Fruit fly (Drosophila melanogaster) whole organism, embryonic: ENCODE measurements around the gene srp.
A peak's percentile ranks its signal among the peaks of the same experiment; 100 is the strongest.

Experiments
- Adf1 ChIP-seq: fragments of 200-800 bp; sonication (Bioruptor generic); IDR thresholded peaks from 2 replicates; pipeline ENCODE4 v1.3.6; 2022; ENCODE audit warnings: missing biosample characterization, missing genetic modification characterization
- Atf-2 ChIP-seq: fragments of 200-800 bp; sonication (Bioruptor generic); optimal IDR thresholded peaks from 2 replicates; lab custom pipeline; 2016; ENCODE audit warnings: missing biosample characterization, missing genetic modification characterization
- CG10431 ChIP-seq: fragments of 200-800 bp; sonication (Bioruptor generic); optimal IDR thresholded peaks from 3 replicates; lab custom pipeline; 2018; ENCODE audit warnings: missing biosample characterization, mild to moderate bottlenecking, missing genetic modification characterization
- CG10565 ChIP-seq: fragments of 200-800 bp; sonication (Bioruptor generic); optimal IDR thresholded peaks from 3 replicates; lab custom pipeline; 2016; ENCODE audit warnings: missing biosample characterization, mild to moderate bottlenecking, missing genetic modification characterization
- CG11085 ChIP-seq: fragments of 200-800 bp; sonication (Bioruptor generic); IDR thresholded peaks from 2 replicates; pipeline ENCODE4 v1.3.6; 2022; ENCODE audit warnings: missing biosample characterization, missing genetic modification characterization
- CG12071 ChIP-seq: fragments of 200-800 bp; sonication (Bioruptor generic); optimal IDR thresholded peaks from 3 replicates; lab custom pipeline; 2018; ENCODE audit warnings: missing biosample characterization, mild to moderate bottlenecking, missing genetic modification characterization
- CG12391 ChIP-seq: fragments of 200-800 bp; sonication (Bioruptor generic); optimal IDR thresholded peaks from 3 replicates; lab custom pipeline; 2018; ENCODE audit warnings: missing biosample characterization, mild to moderate bottlenecking, missing genetic modification characterization, moderate library complexity
- CG13287 ChIP-seq: fragments of 200-800 bp; sonication (Bioruptor generic); IDR thresholded peaks from 2 replicates; pipeline ENCODE4 v1.3.6; 2022; ENCODE audit warnings: missing biosample characterization, missing genetic modification characterization; ENCODE audit not compliant: partially characterized antibody
- CG1529 ChIP-seq: fragments of 200-800 bp; sonication (Bioruptor generic); optimal IDR thresholded peaks from 3 replicates; lab custom pipeline; 2018; ENCODE audit warnings: missing biosample characterization, missing genetic modification characterization
- CG15514 ChIP-seq: fragments of 200-800 bp; sonication (Bioruptor generic); optimal IDR thresholded peaks from 3 replicates; lab custom pipeline; 2017; ENCODE audit warnings: missing biosample characterization, missing genetic modification characterization, mild to moderate bottlenecking, moderate library complexity, missing genetic modification reagents
- CG1603 ChIP-seq: fragments of 200-800 bp; sonication (Bioruptor generic); optimal IDR thresholded peaks from 2 replicates; lab custom pipeline; 2019; ENCODE audit warnings: missing biosample characterization, mild to moderate bottlenecking, missing genetic modification characterization, moderate library complexity
- CG17802 ChIP-seq: fragments of 200-800 bp; sonication (Bioruptor generic); optimal IDR thresholded peaks from 2 replicates; lab custom pipeline; 2018; ENCODE audit warnings: missing biosample characterization, mild to moderate bottlenecking, missing genetic modification characterization, moderate library complexity
- CG34422 ChIP-seq: fragments of 200-800 bp; sonication (Bioruptor generic); IDR thresholded peaks from 3 replicates; pipeline ENCODE4 v1.3.6; 2022; ENCODE audit warnings: missing biosample characterization, missing genetic modification characterization
- CG4282 ChIP-seq: fragments of 200-800 bp; sonication (Bioruptor generic); optimal IDR thresholded peaks from 2 replicates; lab custom pipeline; 2016; ENCODE audit warnings: missing biosample characterization, missing genetic modification characterization
- CG4328 ChIP-seq: fragments of 200-800 bp; sonication (Bioruptor generic); optimal IDR thresholded peaks from 3 replicates; lab custom pipeline; 2017; ENCODE audit warnings: missing biosample characterization, missing genetic modification reagents, missing genetic modification characterization
- CG6272 ChIP-seq: fragments of 200-800 bp; sonication (Bioruptor generic); IDR thresholded peaks from 2 replicates; pipeline ENCODE4 v1.3.6; 2022; ENCODE audit warnings: missing biosample characterization, missing genetic modification characterization
- CG6854 ChIP-seq: fragments of 200-800 bp; sonication (Bioruptor generic); optimal IDR thresholded peaks from 3 replicates; lab custom pipeline; 2017; ENCODE audit warnings: missing biosample characterization, mild to moderate bottlenecking, missing genetic modification characterization
- CG8281 ChIP-seq: fragments of 200-800 bp; sonication (Bioruptor generic); optimal IDR thresholded peaks from 2 replicates; lab custom pipeline; 2018; ENCODE audit warnings: missing biosample characterization, mild to moderate bottlenecking, missing genetic modification characterization, moderate library complexity
- CG8359 ChIP-seq: fragments of 200-800 bp; sonication (Bioruptor generic); optimal IDR thresholded peaks from 2 replicates; lab custom pipeline; 2017; ENCODE audit warnings: missing biosample characterization, mild to moderate bottlenecking, missing genetic modification characterization, borderline replicate concordance
- CrebB ChIP-seq: fragments of 200-800 bp; sonication (Bioruptor generic); optimal IDR thresholded peaks from 3 replicates; lab custom pipeline; 2018; ENCODE audit warnings: missing biosample characterization, mild to moderate bottlenecking, missing genetic modification characterization
- D19B ChIP-seq: fragments of 200-800 bp; sonication (Bioruptor generic); optimal IDR thresholded peaks from 2 replicates; lab custom pipeline; 2017; ENCODE audit warnings: missing biosample characterization, mild to moderate bottlenecking, missing genetic modification characterization
- Dbx ChIP-seq: fragments of 200-800 bp; sonication (Bioruptor generic); IDR thresholded peaks from 3 replicates; pipeline ENCODE4 v1.3.6; 2022; ENCODE audit warnings: missing biosample characterization, missing genetic modification characterization
- Ets97D ChIP-seq: fragments of 200-800 bp; sonication (Bioruptor generic); optimal IDR thresholded peaks from 3 replicates; lab custom pipeline; 2016; ENCODE audit warnings: missing biosample characterization, missing genetic modification characterization
- Fer3 ChIP-seq: fragments of 200-800 bp; sonication (Bioruptor generic); optimal IDR thresholded peaks from 2 replicates; lab custom pipeline; 2018; ENCODE audit warnings: missing biosample characterization, mild to moderate bottlenecking, missing genetic modification characterization, moderate library complexity
- HHEX ChIP-seq: fragments of 200-800 bp; sonication (Bioruptor generic); optimal IDR thresholded peaks from 3 replicates; lab custom pipeline; 2017; ENCODE audit warnings: missing biosample characterization, mild to moderate bottlenecking, missing genetic modification characterization, missing genetic modification reagents
- Hr78 ChIP-seq, 2 experiments: fragments of 200-800 bp in 1 of 2; fragments of >200 bp in 1 of 2; sonication (Bioruptor generic) in 1 of 2; optimal IDR thresholded peaks; 2 replicates each; lab custom pipeline; 2017 to 2019; ENCODE audit warnings: missing biosample characterization in 2 of 2, missing genetic modification characterization in 2 of 2, mild to moderate bottlenecking in 1 of 2, moderate library complexity in 1 of 2
- Med ChIP-seq: fragments of 200-800 bp; sonication (Bioruptor generic); peaks from one replicate; lab custom pipeline; 2016; ENCODE audit warnings: missing biosample characterization, missing genetic modification characterization, mild to moderate bottlenecking, inconsistent platforms, moderate library complexity
- Meics ChIP-seq: fragments of 200-800 bp; sonication (Bioruptor generic); optimal IDR thresholded peaks from 2 replicates; lab custom pipeline; 2017; ENCODE audit warnings: missing biosample characterization, mild to moderate bottlenecking, missing genetic modification characterization
- Nf-YA ChIP-seq: fragments of 200-800 bp; sonication (Bioruptor generic); IDR thresholded peaks from 2 replicates; pipeline ENCODE4 v1.3.6; 2022; ENCODE audit warnings: missing biosample characterization, missing genetic modification characterization
- Nf-YB ChIP-seq: fragments of 200-800 bp; sonication (Bioruptor generic); optimal IDR thresholded peaks from 3 replicates; lab custom pipeline; 2019; ENCODE audit warnings: missing biosample characterization, mild to moderate bottlenecking, missing genetic modification characterization, moderate library complexity
- Nf-YC ChIP-seq: fragments of 200-800 bp; optimal IDR thresholded peaks from 3 replicates; lab custom pipeline; 2019; ENCODE audit warnings: missing biosample characterization, mild to moderate bottlenecking, missing genetic modification characterization, moderate library complexity
- Rx ChIP-seq: fragments of 200-800 bp; sonication (Bioruptor generic); IDR thresholded peaks from 2 replicates; pipeline ENCODE4 v1.3.6; 2022; ENCODE audit warnings: missing biosample characterization, missing genetic modification characterization
- Sox100B ChIP-seq: fragments of 200-800 bp; sonication (Bioruptor generic); optimal IDR thresholded peaks from 3 replicates; lab custom pipeline; 2018; ENCODE audit warnings: missing biosample characterization, mild to moderate bottlenecking, missing genetic modification characterization
- ab ChIP-seq: fragments of 200-800 bp; sonication (Bioruptor generic); optimal IDR thresholded peaks from 2 replicates; lab custom pipeline; 2016; ENCODE audit warnings: missing biosample characterization, missing genetic modification characterization
- aop ChIP-seq: fragments of 200-800 bp; sonication (Bioruptor generic); IDR thresholded peaks from 2 replicates; pipeline ENCODE4 v1.3.6; 2022; ENCODE audit warnings: missing biosample characterization, missing genetic modification characterization
- ap ChIP-seq: fragments of 200-800 bp; sonication (Bioruptor generic); IDR thresholded peaks from 2 replicates; pipeline ENCODE4 v1.3.6; 2022; ENCODE audit warnings: missing biosample characterization, missing genetic modification characterization
- ase ChIP-seq: fragments of 200-800 bp; sonication (Bioruptor generic); IDR thresholded peaks from 3 replicates; pipeline ENCODE4 v1.3.6; 2022; ENCODE audit warnings: missing biosample characterization, missing genetic modification characterization
- caup ChIP-seq: fragments of 200-800 bp; sonication (Bioruptor generic); optimal IDR thresholded peaks from 3 replicates; lab custom pipeline; 2017; ENCODE audit warnings: missing biosample characterization, mild to moderate bottlenecking, missing genetic modification characterization, moderate library complexity; ENCODE audit not compliant: severe bottlenecking
- cg ChIP-seq: fragments of 200-800 bp; sonication (Bioruptor generic); optimal IDR thresholded peaks from 3 replicates; lab custom pipeline; 2019; ENCODE audit warnings: missing biosample characterization, mild to moderate bottlenecking, missing genetic modification characterization, moderate library complexity
- chm ChIP-seq: fragments of 200-800 bp; sonication (Bioruptor generic); IDR thresholded peaks from 2 replicates; pipeline ENCODE4 v1.3.6; 2022; ENCODE audit warnings: missing biosample characterization, missing genetic modification characterization
- corto ChIP-seq: fragments of 200-800 bp; sonication (Bioruptor generic); optimal IDR thresholded peaks from 2 replicates; lab custom pipeline; 2016; ENCODE audit warnings: missing biosample characterization, mild to moderate bottlenecking, missing genetic modification characterization, moderate library complexity
- grn ChIP-seq: fragments of 200-800 bp; sonication (Bioruptor generic); optimal IDR thresholded peaks from 3 replicates; lab custom pipeline; 2017; ENCODE audit warnings: missing biosample characterization, missing genetic modification characterization
- hth ChIP-seq: fragments of >200 bp; optimal IDR thresholded peaks from 2 replicates; lab custom pipeline; 2017; ENCODE audit warnings: inconsistent platforms
- nerfin-1 ChIP-seq: fragments of 200-800 bp; sonication (Bioruptor generic); optimal IDR thresholded peaks from 3 replicates; lab custom pipeline; 2019; ENCODE audit warnings: missing biosample characterization, mild to moderate bottlenecking, missing genetic modification characterization, moderate library complexity
- odd ChIP-seq: fragments of 200-800 bp; sonication (Bioruptor generic); optimal IDR thresholded peaks from 2 replicates; lab custom pipeline; 2017; ENCODE audit warnings: missing biosample characterization, mild to moderate bottlenecking, missing genetic modification characterization
- scrt ChIP-seq: fragments of 200-800 bp; sonication (Bioruptor generic); optimal IDR thresholded peaks from 2 replicates; lab custom pipeline; 2018; ENCODE audit warnings: missing biosample characterization, mild to moderate bottlenecking, missing genetic modification characterization, moderate library complexity
- sd ChIP-seq: fragments of 200-800 bp; sonication (Bioruptor generic); optimal IDR thresholded peaks from 3 replicates; lab custom pipeline; 2018; ENCODE audit warnings: missing biosample characterization, mild to moderate bottlenecking, missing genetic modification characterization, moderate library complexity
- sug ChIP-seq: fragments of 200-800 bp; optimal IDR thresholded peaks from 2 replicates; lab custom pipeline; 2019; ENCODE audit warnings: missing biosample characterization, mild to moderate bottlenecking, missing genetic modification characterization, moderate library complexity
- tna ChIP-seq: fragments of 200-800 bp; sonication (Bioruptor generic); IDR thresholded peaks from 2 replicates; pipeline ENCODE4 v1.3.6; 2022; ENCODE audit warnings: missing biosample characterization, missing genetic modification characterization; ENCODE audit not compliant: partially characterized antibody

Gene srp

dm6 chr3R:16011698-16012332 lies 25.9 kb downstream of the srp start (continued):
- peak; percentile 20 for TF ChIP-seq Meics (GFP tag; lab: Kevin White, UChicago)
- TF ChIP-seq CG34422 (GFP tag; lab: Robert Waterston, UW), result no peak
- TF ChIP-seq HHEX, result peak; percentile 29
- TF ChIP-seq Fer3, result peak; percentile 7
- peak; percentile 88 for TF ChIP-seq Nf-YB (GFP tag; lab: Kevin White, UChicago)
- TF ChIP-seq CG17802 (tag; lab: Kevin White, UChicago), result no peak
- TF ChIP-seq CG1529 (GFP tag; lab: Kevin White, UChicago), result peak; percentile 16
- TF ChIP-seq scrt (GFP tag; lab: Kevin White, UChicago), result peak; percentile 11
- TF ChIP-seq chm (GFP tag; lab: Robert Waterston, UW), result no peak
- TF ChIP-seq ap (GFP tag; lab: Robert Waterston, UW), result no peak
- TF ChIP-seq Med (GFP tag; lab: Kevin White, UChicago), result peak; percentile 64
- TF ChIP-seq sd (tag; lab: Kevin White, UChicago), result peak; percentile 22
- no peak for TF ChIP-seq ab (GFP tag; lab: Kevin White, UChicago)
- TF ChIP-seq cg (GFP tag; lab: Kevin White, UChicago), result peak; percentile 83
- TF ChIP-seq CG6272, result no peak
- TF ChIP-seq tna (GFP tag; lab: Robert Waterston, UW), result no peak
- peak; percentile 20 for TF ChIP-seq CG4328 (GFP tag; lab: Kevin White, UChicago)
- TF ChIP-seq sug (tag; lab: Kevin White, UChicago), result peak; percentile 83
- TF ChIP-seq CG10431 (GFP tag; lab: Kevin White, UChicago), result no peak
- TF ChIP-seq CG8359 (GFP tag; lab: Kevin White, UChicago), result no peak
- no peak for TF ChIP-seq CG15514 (GFP tag; lab: Kevin White, UChicago)
- peak; percentile 91 for TF ChIP-seq Nf-YC (tag; lab: Kevin White, UChicago)
- peak; percentile 30 for TF ChIP-seq CG1603 (tag; lab: Kevin White, UChicago)
- peak; percentile 11 for TF ChIP-seq CrebB (tag; lab: Kevin White, UChicago)
- TF ChIP-seq CG4282 (GFP tag; lab: Kevin White, UChicago), result no peak
- TF ChIP-seq Dbx (GFP tag; lab: Robert Waterston, UW), result peak; percentile 21; the same call in 1 of the 3 replicates
- TF ChIP-seq CG12071, result peak; percentile 54
- TF ChIP-seq CG13287 (GFP tag; lab: Robert Waterston, UW), result no peak
- TF ChIP-seq Sox100B (GFP tag; lab: Kevin White, UChicago), result peak; percentile 30
- no peak for TF ChIP-seq Ets97D (GFP tag; lab: Kevin White, UChicago)
- TF ChIP-seq Hr78 (GFP tag; optimal IDR thresholded peaks at IDR 0.05; lab: Kevin White, UChicago), result peak in 1 of 2 experiments; percentile 67
- TF ChIP-seq Atf-2 (GFP tag; lab: Kevin White, UChicago), result no peak
- TF ChIP-seq CG6854 (GFP tag; lab: Kevin White, UChicago), result peak; percentile 21
- TF ChIP-seq odd (GFP tag; lab: Kevin White, UChicago), result peak; percentile 38
- no peak for TF ChIP-seq caup (GFP tag; lab: Kevin White, UChicago)
- peak; percentile 66 for TF ChIP-seq grn (GFP tag; lab: Kevin White, UChicago)
- no peak for TF ChIP-seq hth
- TF ChIP-seq CG12391, result peak; percentile 12
- peak; percentile 4 for TF ChIP-seq corto
- no peak for TF ChIP-seq CG10565
- no peak for TF ChIP-seq aop (GFP tag; lab: Robert Waterston, UW)
- no peak for TF ChIP-seq Rx (GFP tag; lab: Robert Waterston, UW)
- TF ChIP-seq CG11085 (GFP tag; lab: Robert Waterston, UW), result no peak
- no peak for TF ChIP-seq D19B (GFP tag; lab: Kevin White, UChicago)
- peak; percentile 25 for TF ChIP-seq nerfin-1 (tag; lab: Kevin White, UChicago)
- peak; percentile 70; the same call in 1 of the 2 replicates for TF ChIP-seq Adf1 (GFP tag; lab: Robert Waterston, UW)
- TF ChIP-seq ase (GFP tag; lab: Robert Waterston, UW), result 0 out of 3 replicates have a peak, but pooled peaks have one; percentile 6
- TF ChIP-seq CG8281 (tag; lab: Kevin White, UChicago), result no peak
- no peak for TF ChIP-seq Nf-YA (GFP tag; lab: Robert Waterston, UW)
